Worm (Caenorhabditis elegans) whole organism, mixed stage, embryonic: ENCODE results near the gene Y73C8C.12.

Experiments
- M03D4.4 ChIP-seq: sonication (generic microtip); optimal IDR thresholded peaks from 2 replicates; lab custom pipeline; 2017; ENCODE audit warnings: mild to moderate bottlenecking, missing genetic modification characterization, missing compliant biosample characterization
- bed-3 ChIP-seq: fragments of 200-800 bp; sonication (Bioruptor generic); optimal IDR thresholded peaks from 3 replicates; lab custom pipeline; 2018; ENCODE audit warnings: mild to moderate bottlenecking, missing genetic modification characterization, moderate library complexity, missing compliant biosample characterization
- blmp-1 ChIP-seq: fragments of 150-350 bp; optimal IDR thresholded peaks from 2 replicates; lab custom pipeline; 2014; ENCODE audit warnings: missing biosample characterization, missing genetic modification characterization
- ceh-39 ChIP-seq: fragments of 150-350 bp; optimal IDR thresholded peaks from 2 replicates; lab custom pipeline; 2014; ENCODE audit warnings: missing biosample characterization, missing genetic modification characterization
- ceh-43 ChIP-seq: fragments of 200-800 bp; sonication (Bioruptor generic); optimal IDR thresholded peaks from 2 replicates; lab custom pipeline; 2018; ENCODE audit warnings: mild to moderate bottlenecking, missing genetic modification characterization, moderate library complexity, missing compliant biosample characterization
- ceh-83 ChIP-seq: fragments of 200-800 bp; sonication (Bioruptor generic); optimal IDR thresholded peaks from 2 replicates; lab custom pipeline; 2018; ENCODE audit warnings: mild to moderate bottlenecking, missing genetic modification characterization, missing compliant biosample characterization
- ces-1 ChIP-seq: fragments of 150-350 bp; optimal IDR thresholded peaks from 2 replicates; lab custom pipeline; 2014; ENCODE audit warnings: missing biosample characterization, missing genetic modification reagents, missing genetic modification characterization
- cnd-1 ChIP-seq: fragments of 200-800 bp; sonication (Bioruptor generic); optimal IDR thresholded peaks from 2 replicates; lab custom pipeline; 2018; ENCODE audit warnings: mild to moderate bottlenecking, missing genetic modification characterization, missing compliant biosample characterization
- elt-1 ChIP-seq: sonication (generic microtip); optimal IDR thresholded peaks from 2 replicates; lab custom pipeline; 2017; ENCODE audit warnings: missing genetic modification characterization, mild to moderate bottlenecking, missing compliant biosample characterization, antibody characterized with exemption, moderate library complexity, borderline replicate concordance; ENCODE audit not compliant: insufficient read depth
- elt-3 ChIP-seq: fragments of 150-350 bp; optimal IDR thresholded peaks from 2 replicates; lab custom pipeline; 2014; ENCODE audit warnings: missing biosample characterization, missing genetic modification characterization
- flh-1 ChIP-seq: fragments of 200-800 bp; sonication (Bioruptor generic); optimal IDR thresholded peaks from 2 replicates; lab custom pipeline; 2018; ENCODE audit warnings: mild to moderate bottlenecking, missing genetic modification characterization, moderate library complexity, missing compliant biosample characterization
- ham-2 ChIP-seq: fragments of 200-800 bp; sonication (Bioruptor generic); optimal IDR thresholded peaks from 2 replicates; lab custom pipeline; 2018; ENCODE audit warnings: mild to moderate bottlenecking, missing genetic modification characterization, missing compliant biosample characterization
- hlh-1 ChIP-seq: fragments of 150-350 bp; optimal IDR thresholded peaks from 2 replicates; lab custom pipeline; 2014; ENCODE audit warnings: missing biosample characterization, missing genetic modification reagents, missing genetic modification characterization
- lin-13 ChIP-seq: fragments of 150-350 bp; optimal IDR thresholded peaks from 2 replicates; lab custom pipeline; 2014; ENCODE audit warnings: missing biosample characterization, missing genetic modification characterization
- lin-32 ChIP-seq: fragments of 200-800 bp; sonication (Bioruptor generic); optimal IDR thresholded peaks from 2 replicates; lab custom pipeline; 2018; ENCODE audit warnings: mild to moderate bottlenecking, missing genetic modification characterization, missing compliant biosample characterization
- lsy-2 ChIP-seq: fragments of 150-350 bp; optimal IDR thresholded peaks from 2 replicates; lab custom pipeline; 2014; ENCODE audit warnings: missing biosample characterization, missing genetic modification characterization
- mab-5 ChIP-seq: fragments of 150-350 bp; optimal IDR thresholded peaks from 2 replicates; lab custom pipeline; 2014; ENCODE audit warnings: missing biosample characterization, missing genetic modification characterization
- mep-1 ChIP-seq: fragments of 150-350 bp; optimal IDR thresholded peaks from 2 replicates; lab custom pipeline; 2017; ENCODE audit warnings: missing biosample characterization, missing genetic modification reagents, missing genetic modification characterization, inconsistent platforms
- mls-2 ChIP-seq: sonication (generic microtip); optimal IDR thresholded peaks from 2 replicates; lab custom pipeline; 2016; ENCODE audit warnings: mild to moderate bottlenecking, missing genetic modification characterization, moderate library complexity, missing compliant biosample characterization
- nhr-12 ChIP-seq: fragments of 150-350 bp; optimal IDR thresholded peaks from 2 replicates; lab custom pipeline; 2014; ENCODE audit warnings: missing biosample characterization, missing genetic modification characterization
- nhr-2 ChIP-seq: fragments of 150-350 bp; optimal IDR thresholded peaks from 2 replicates; lab custom pipeline; 2014; ENCODE audit warnings: missing biosample characterization, missing genetic modification characterization
- nhr-28 ChIP-seq: fragments of 150-350 bp; optimal IDR thresholded peaks from 2 replicates; lab custom pipeline; 2014; ENCODE audit warnings: missing biosample characterization, missing genetic modification characterization
- nhr-76 ChIP-seq: sonication (generic microtip); optimal IDR thresholded peaks from 2 replicates; lab custom pipeline; 2017; ENCODE audit warnings: missing biosample characterization, missing genetic modification characterization
- sem-2 ChIP-seq: fragments of 200-800 bp; sonication (Bioruptor generic); optimal IDR thresholded peaks from 2 replicates; lab custom pipeline; 2018; ENCODE audit warnings: mild to moderate bottlenecking, missing genetic modification characterization, missing compliant biosample characterization
- snpc-4 ChIP-seq: fragments of 150-350 bp; optimal IDR thresholded peaks from 2 replicates; lab custom pipeline; 2014; ENCODE audit warnings: missing biosample characterization, missing genetic modification characterization
- sptf-1 ChIP-seq: sonication (generic microtip); optimal IDR thresholded peaks from 2 replicates; lab custom pipeline; 2017; ENCODE audit warnings: mild to moderate bottlenecking, missing genetic modification characterization, moderate library complexity, missing compliant biosample characterization
- tbx-8 ChIP-seq: fragments of 200-800 bp; sonication (Bioruptor generic); optimal IDR thresholded peaks from 2 replicates; lab custom pipeline; 2018; ENCODE audit warnings: mild to moderate bottlenecking, missing genetic modification characterization, moderate library complexity, missing compliant biosample characterization
- unc-39 ChIP-seq: fragments of 150-350 bp; optimal IDR thresholded peaks from 2 replicates; lab custom pipeline; 2014; ENCODE audit warnings: missing biosample characterization, missing genetic modification characterization
- unc-62 ChIP-seq: fragments of 150-350 bp; optimal IDR thresholded peaks from 2 replicates; lab custom pipeline; 2014; ENCODE audit warnings: missing biosample characterization, missing genetic modification reagents, missing genetic modification characterization
- ztf-11 ChIP-seq: fragments of 150-350 bp; optimal IDR thresholded peaks from 2 replicates; lab custom pipeline; 2014; ENCODE audit warnings: missing biosample characterization, missing genetic modification characterization

The Y73C8C.12 gene

DNA sequence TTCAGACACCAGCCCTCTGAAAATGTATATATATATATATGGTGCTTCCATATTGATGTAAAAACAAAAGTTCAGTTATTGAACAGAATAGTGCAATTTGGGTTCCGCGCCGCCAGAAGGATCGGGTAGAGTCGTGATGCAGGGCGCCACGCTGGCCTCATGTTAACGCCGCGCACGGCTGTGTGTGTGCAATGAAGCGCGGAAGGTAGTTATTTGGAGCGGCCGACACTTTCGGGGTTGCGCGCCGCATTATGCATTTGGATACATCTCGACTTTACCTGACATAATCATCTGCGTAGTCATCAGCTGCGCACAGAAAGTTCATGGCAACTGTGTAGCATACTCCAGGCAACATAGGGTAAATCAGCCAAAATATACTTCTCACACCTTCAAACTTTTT, 18.2 kb upstream of the Y73C8C.12 start:
- TF ChIP-seq ztf-11 (tag; lab: Kevin White, UChicago), result no peak
- no peak for TF ChIP-seq ceh-39 (tag; lab: Kevin White, UChicago)
- no peak for TF ChIP-seq mls-2
- no peak for TF ChIP-seq sptf-1 (tag; lab: Kevin White, UChicago)
- no peak for TF ChIP-seq lin-13 (tag; lab: Kevin White, UChicago)
- no peak for TF ChIP-seq bed-3
- TF ChIP-seq tbx-8 (GFP tag; lab: Kevin White, UChicago), result no peak
- TF ChIP-seq ceh-83 (GFP tag; lab: Kevin White, UChicago), result no peak
- TF ChIP-seq sem-2 (GFP tag; lab: Kevin White, UChicago), result no peak
- TF ChIP-seq lsy-2 (tag; lab: Kevin White, UChicago), result no peak
- no peak for TF ChIP-seq nhr-12 (tag; lab: Kevin White, UChicago)
- TF ChIP-seq, all 35 proteins: peak for 0

DNA sequence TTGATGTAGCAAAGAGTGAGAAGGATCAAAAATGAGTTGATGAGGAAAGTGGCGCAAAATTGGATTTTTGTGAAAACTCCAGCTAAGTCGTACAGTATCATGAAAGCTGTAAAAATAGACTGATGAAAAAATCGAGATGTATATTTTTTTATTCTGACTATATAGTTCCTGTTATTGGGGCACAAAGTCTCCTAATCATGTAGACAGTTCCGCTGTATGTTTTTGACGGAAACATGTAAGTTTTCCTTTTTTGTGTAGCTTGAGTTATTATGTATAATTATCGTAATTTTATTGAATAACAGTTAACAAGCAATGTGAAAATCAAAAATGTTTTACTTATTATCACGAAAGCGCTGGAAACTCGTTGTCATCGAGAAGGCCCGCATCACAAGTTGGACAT, 17.6 kb upstream of the Y73C8C.12 start, which contains the start of gene str-68:
str-68 (minus strand) TSS at position 101 of the 400 bp plus-strand sequence.
- TF ChIP-seq hlh-1 (no peak), snpc-4 (tag; lab: Kevin White, UChicago) (no peak), mab-5 (no peak), ceh-83 (GFP tag; lab: Kevin White, UChicago) (no peak)

DNA sequence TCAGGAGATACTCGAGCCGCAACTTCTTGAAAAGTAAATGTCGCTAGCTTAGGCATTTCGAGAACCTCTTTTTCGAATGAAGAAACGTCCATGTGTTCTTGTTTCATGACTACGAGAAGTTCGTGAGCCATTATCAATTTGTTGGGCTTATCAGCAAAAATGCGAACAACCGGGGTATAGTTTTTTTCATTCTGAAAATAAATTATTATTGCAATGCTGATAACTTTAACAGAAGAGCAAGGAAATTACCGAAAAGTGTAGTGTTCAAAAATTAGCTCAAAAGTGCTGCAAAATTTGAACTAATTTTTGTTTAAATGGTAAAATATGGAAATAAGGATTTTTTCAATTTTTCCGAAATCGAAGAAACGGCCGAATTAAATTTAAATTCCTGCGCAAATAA, 12.8 kb upstream of the Y73C8C.12 start:
- TF ChIP-seq elt-3 (no peak), hlh-1 (no peak), ces-1 (GFP tag; lab: Kevin White, UChicago) (no peak), unc-39 (tag; lab: Kevin White, UChicago) (no peak), nhr-76 (tag; lab: Kevin White, UChicago) (no peak), blmp-1 (tag; lab: Kevin White, UChicago) (no peak), bed-3 (no peak)

DNA sequence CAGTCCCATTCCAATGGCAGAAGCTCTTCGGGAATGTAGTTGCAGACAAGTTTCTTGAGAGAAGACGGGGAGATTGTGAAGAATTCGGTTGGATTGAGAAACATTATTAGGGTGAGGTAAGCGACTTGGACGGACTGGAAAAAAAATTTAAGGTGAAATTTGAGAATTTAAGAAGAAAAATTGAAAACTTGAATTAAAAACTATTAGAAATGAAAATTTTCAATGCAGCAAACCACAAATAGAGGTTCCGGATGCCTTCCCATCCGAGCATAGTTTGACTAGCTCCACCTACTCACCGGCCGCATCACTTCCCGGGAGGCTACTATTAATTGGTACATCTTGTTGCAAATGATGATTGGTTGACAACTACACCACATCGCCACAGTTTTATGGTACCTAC, 11.3 kb upstream of the Y73C8C.12 start, which contains the start of gene Y73C8C.8:
Y73C8C.8 (minus strand) TSS at position 101 of the 400 bp plus-strand sequence.
- TF ChIP-seq sptf-1 (tag; lab: Kevin White, UChicago) (no peak), cnd-1 (tag; lab: Kevin White, UChicago) (no peak), flh-1 (no peak)

DNA sequence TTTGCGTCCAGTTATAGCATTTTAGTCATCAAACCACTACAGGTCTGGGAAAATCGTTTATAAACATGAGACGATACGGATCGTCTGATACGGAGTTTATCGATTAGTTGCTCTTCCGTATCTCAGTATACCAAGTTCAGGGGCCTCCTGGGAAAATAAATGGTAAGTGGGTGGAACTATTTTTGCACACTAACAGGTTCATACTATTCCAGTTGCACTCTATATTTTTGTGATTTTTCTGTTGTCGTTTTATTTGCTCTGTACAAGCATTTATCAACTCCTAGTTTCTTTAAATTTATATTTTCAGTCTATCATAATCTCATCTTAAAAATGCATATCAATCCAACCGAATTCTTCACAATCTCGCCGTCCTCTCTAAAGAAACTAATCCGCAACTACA, 10.0 kb upstream of the Y73C8C.12 start, which contains the start of gene Y73C8C.3:
Y73C8C.3 (plus strand) TSS at position 301 of the 400 bp plus-strand sequence.
- TF ChIP-seq ham-2 (GFP tag; lab: Kevin White, UChicago) (no peak), ceh-83 (GFP tag; lab: Kevin White, UChicago) (no peak), sem-2 (GFP tag; lab: Kevin White, UChicago) (no peak), elt-1 (tag; lab: Kevin White, UChicago) (no peak), unc-39 (tag; lab: Kevin White, UChicago) (no peak)
- TF ChIP-seq, all 35 proteins: peak for 0

DNA sequence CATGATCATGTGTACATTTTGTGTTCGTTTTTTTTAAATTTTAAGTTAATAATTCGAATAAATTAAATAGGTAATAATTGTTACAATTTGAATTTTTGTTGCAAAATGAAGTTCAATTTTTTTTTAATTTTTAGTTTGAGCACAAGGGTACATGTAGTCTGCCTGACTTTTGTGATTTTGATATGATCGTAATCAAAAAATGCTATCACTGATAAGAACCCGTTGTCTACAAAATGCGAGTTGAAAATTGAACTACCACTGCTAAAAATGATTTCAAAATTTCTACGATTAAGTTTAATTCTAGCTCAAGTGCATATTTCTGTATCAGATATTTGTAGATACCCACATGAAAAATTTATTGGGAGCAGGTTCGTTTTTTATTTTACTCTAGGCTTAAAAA, 6.8 kb upstream of the Y73C8C.12 start, which contains the start of gene clec-210:
clec-210 (plus strand) TSS at position 211 of the 400 bp plus-strand sequence.
- TF ChIP-seq nhr-2 (no peak), tbx-8 (GFP tag; lab: Kevin White, UChicago) (no peak), mab-5 (no peak), ces-1 (GFP tag; lab: Kevin White, UChicago) (no peak), M03D4.4 (tag; lab: Kevin White, UChicago) (no peak), cnd-1 (tag; lab: Kevin White, UChicago) (no peak), lin-32 (GFP tag; lab: Kevin White, UChicago) (no peak), nhr-12 (tag; lab: Kevin White, UChicago) (no peak), bed-3 (no peak), sptf-1 (tag; lab: Kevin White, UChicago) (no peak), lsy-2 (tag; lab: Kevin White, UChicago) (no peak), mls-2 (no peak), ceh-43 (GFP tag; lab: Kevin White, UChicago) (no peak), unc-62 (GFP tag; lab: Kevin White, UChicago) (no peak), ham-2 (GFP tag; lab: Kevin White, UChicago) (no peak), lin-13 (tag; lab: Kevin White, UChicago) (no peak), mep-1 (tag; lab: Kevin White, UChicago) (no peak), ceh-83 (GFP tag; lab: Kevin White, UChicago) (no peak), flh-1 (no peak), nhr-28 (tag; lab: Kevin White, UChicago) (no peak)
